Worm (Caenorhabditis elegans): ENCODE data around the gene srbc-45.

The srbc-45 gene

DNA sequence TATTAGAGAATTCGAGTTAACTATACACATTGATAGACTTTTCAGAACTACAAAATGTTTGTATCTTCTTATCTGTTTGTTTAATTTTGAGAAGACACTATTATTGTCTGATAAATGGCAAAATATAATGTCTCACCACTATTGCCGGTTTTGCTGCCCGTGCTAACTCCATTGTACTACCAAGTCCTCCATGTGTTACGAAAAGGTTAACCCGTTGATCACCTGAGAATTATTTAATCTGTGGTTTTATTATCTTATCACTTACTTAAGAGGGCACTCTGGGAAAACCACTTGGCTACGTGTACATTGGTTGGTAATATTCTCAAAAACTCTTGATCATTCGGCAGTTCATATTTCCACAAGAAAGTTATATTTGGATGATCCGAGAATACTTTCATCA lies 7.4 kb upstream of the srbc-45 start:
- TF ChIP-seq nhr-20 (tag; optimal IDR thresholded peaks at IDR 0.05), result peak; percentile 5
- TF ChIP-seq elt-2 (tag; optimal IDR thresholded peaks at IDR 0.05), result peak; percentile 54
- peak in 1 of 6 experiments; percentile 4 for TF ChIP-seq elt-3 (tag; optimal IDR thresholded peaks at IDR 0.05)
- no peak for TF ChIP-seq ama-1 (optimal IDR thresholded peaks at IDR 0.05)
- TF ChIP-seq tlp-1 (tag; optimal IDR thresholded peaks at IDR 0.05), result no peak

- peak; percentile 66 for TF ChIP-seq elt-2 (tag; optimal IDR thresholded peaks at IDR 0.05)
- no peak for TF ChIP-seq aha-1 (tag; optimal IDR thresholded peaks at IDR 0.05)
These were observed 6.4 kb upstream of the srbc-45 start for ce11 chrV:12796908-12797490.

DNA sequence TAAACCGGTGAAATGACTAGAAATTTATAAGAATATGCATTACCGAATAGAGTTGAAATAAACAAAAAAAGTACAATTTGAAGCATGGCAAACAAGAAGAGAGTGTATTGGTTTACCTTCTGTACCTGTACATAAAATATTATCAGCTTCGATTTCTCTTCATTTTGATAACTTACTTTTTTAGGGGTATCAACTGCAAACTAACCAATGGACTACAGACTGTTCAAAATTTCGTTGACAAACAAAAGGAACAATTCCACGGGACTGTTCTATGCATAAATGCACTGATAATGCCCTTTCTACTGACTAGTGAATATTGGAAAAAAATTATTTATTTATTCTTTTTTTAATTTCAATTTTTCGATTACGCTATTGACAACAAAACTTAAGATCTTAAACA lies 5.4 kb upstream of the srbc-45 start, which contains the start of gene ugt-6:
TSS of gene ugt-6 (minus strand) at position 233 of the 400 bp plus-strand sequence.
- TF ChIP-seq efl-3 (GFP tag; optimal IDR thresholded peaks at IDR 0.05), result no peak
- TF ChIP-seq elt-2 (tag; optimal IDR thresholded peaks at IDR 0.05), result no peak
- TF ChIP-seq sox-4 (tag; optimal IDR thresholded peaks at IDR 0.05), result no peak
- no peak for TF ChIP-seq unc-30 (tag; optimal IDR thresholded peaks at IDR 0.05)
- no peak for TF ChIP-seq egl-27 (tag; optimal IDR thresholded peaks at IDR 0.05)
- no peak for TF ChIP-seq nhr-85 (tag)
- TF ChIP-seq pax-3 (tag; optimal IDR thresholded peaks at IDR 0.05), result no peak
- no peak for TF ChIP-seq dsc-1 (tag; optimal IDR thresholded peaks at IDR 0.05)
- no peak for TF ChIP-seq nhr-28 (tag; optimal IDR thresholded peaks at IDR 0.05)

- TF ChIP-seq Y116A8C.19 (tag; optimal IDR thresholded peaks at IDR 0.05; ENCODE audit: borderline replicate concordance) (no peak), pax-3 (tag; optimal IDR thresholded peaks at IDR 0.05) (no peak), lin-35 (GFP tag; optimal IDR thresholded peaks at IDR 0.05) (no peak), ceh-63 (GFP tag; optimal IDR thresholded peaks at IDR 0.05) (no peak), ztf-11 (tag; optimal IDR thresholded peaks at IDR 0.05) (no peak), nhr-76 (tag; optimal IDR thresholded peaks at IDR 0.05) (no peak), mef-2 (tag; optimal IDR thresholded peaks at IDR 0.05) (no peak), unc-62 (GFP tag; optimal IDR thresholded peaks at IDR 0.05) (no peak), skn-1 (tag; optimal IDR thresholded peaks at IDR 0.05) (no peak), ceh-88 (GFP tag; IDR thresholded peaks at IDR 0.05) (no peak), nhr-71 (tag; optimal IDR thresholded peaks at IDR 0.05) (no peak), ceh-82 (tag; optimal IDR thresholded peaks at IDR 0.05) (no peak), aha-1 (tag; optimal IDR thresholded peaks at IDR 0.05) (no peak)
These were observed 3.2 kb upstream of the srbc-45 start, which contains the start of gene ugt-3 for ce11 chrV:12800171-12800570. ugt-3 (minus strand) TSS chrV:12800271.

ce11 chrV:12806190-12806589 lies 2.8 kb downstream of the srbc-45 start, which contains the start of gene ZC443.7:
ZC443.7 (plus strand) TSS chrV:12806490.
- TF ChIP-seq dsc-1 (tag; optimal IDR thresholded peaks at IDR 0.05), result no peak
- no peak for TF ChIP-seq ceh-82 (tag; optimal IDR thresholded peaks at IDR 0.05)
- no peak for TF ChIP-seq nhr-77 (tag; optimal IDR thresholded peaks at IDR 0.05)
- TF ChIP-seq lin-39 (tag; optimal IDR thresholded peaks at IDR 0.05), result no peak
- no peak for TF ChIP-seq F16B12.6 (tag; optimal IDR thresholded peaks at IDR 0.05)
- TF ChIP-seq mep-1 (tag; optimal IDR thresholded peaks at IDR 0.05), result no peak
- no peak for TF ChIP-seq zag-1 (tag; optimal IDR thresholded peaks at IDR 0.05)
- TF ChIP-seq efl-3 (GFP tag; optimal IDR thresholded peaks at IDR 0.05), result no peak

ce11 chrV:12809876-12810275 lies 6.5 kb downstream of the srbc-45 start, which contains the start of gene ZC443.1:
ZC443.1 (minus strand) TSS chrV:12810080.
- peak; percentile 65 for TF ChIP-seq nhr-85 (tag)
- TF ChIP-seq efl-1 (optimal IDR thresholded peaks at IDR 0.05), result no peak
- TF ChIP-seq efl-1 (GFP tag; optimal IDR thresholded peaks at IDR 0.05 in 1 of 2), result peak in 1 of 2 experiments; percentile 54
- no peak for TF ChIP-seq lin-13 (GFP tag; optimal IDR thresholded peaks at IDR 0.05)
